Worm (Caenorhabditis elegans): ENCODE data around the gene dli-1.

Gene dli-1

ce11 chrIV:13068451-13068850 is 30.1 kb downstream of the dli-1 start, which contains the start of gene scl-6:
Gene scl-6, plus strand, starts transcription at chrIV:13068751.
- TF ChIP-seq sup-37 (GFP tag; optimal IDR thresholded peaks at IDR 0.05) (no peak), alr-1 (tag; optimal IDR thresholded peaks at IDR 0.05; ENCODE audit: borderline replicate concordance) (no peak), ztf-4 (tag; optimal IDR thresholded peaks at IDR 0.05) (no peak), pax-3 (tag; optimal IDR thresholded peaks at IDR 0.05) (no peak), mab-9 (GFP tag; IDR thresholded peaks at IDR 0.05) (no peak), dsc-1 (tag; optimal IDR thresholded peaks at IDR 0.05) (no peak), nhr-77 (tag; optimal IDR thresholded peaks at IDR 0.05) (no peak), vab-15 (tag; optimal IDR thresholded peaks at IDR 0.05) (no peak), blmp-1 (tag; optimal IDR thresholded peaks at IDR 0.05) (no peak)

- TF ChIP-seq mdl-1 (tag; optimal IDR thresholded peaks at IDR 0.05): no peak
- no peak for TF ChIP-seq unc-130 (tag; optimal IDR thresholded peaks at IDR 0.05)
- no peak for TF ChIP-seq mep-1 (tag; optimal IDR thresholded peaks at IDR 0.05)
- no peak for TF ChIP-seq nhr-84 (tag; optimal IDR thresholded peaks at IDR 0.05)
- no peak for TF ChIP-seq nhr-90 (tag; optimal IDR thresholded peaks at IDR 0.05; ENCODE audit: poor library complexity)
- no peak for TF ChIP-seq sup-37 (GFP tag; optimal IDR thresholded peaks at IDR 0.05)
- TF ChIP-seq dpl-1 (GFP tag; optimal IDR thresholded peaks at IDR 0.05): no peak
- no peak for TF ChIP-seq lin-39 (tag; optimal IDR thresholded peaks at IDR 0.05)
- TF ChIP-seq nhr-85 (tag): no peak
- TF ChIP-seq C16A3.4 (tag; optimal IDR thresholded peaks at IDR 0.05): no peak
- no peak for TF ChIP-seq ceh-82 (tag; optimal IDR thresholded peaks at IDR 0.05)
- no peak for TF ChIP-seq vab-15 (tag; optimal IDR thresholded peaks at IDR 0.05)
- TF ChIP-seq fos-1 (tag; optimal IDR thresholded peaks at IDR 0.05): no peak
- TF ChIP-seq isw-1 (GFP tag; IDR thresholded peaks at IDR 0.05): no peak
- no peak for TF ChIP-seq lir-3 (tag; optimal IDR thresholded peaks at IDR 0.05; ENCODE audit: poor library complexity)
- TF ChIP-seq mef-2 (tag; optimal IDR thresholded peaks at IDR 0.05): no peak
- no peak for TF ChIP-seq swsn-7 (tag; optimal IDR thresholded peaks at IDR 0.05)
- TF ChIP-seq pqm-1 (tag; optimal IDR thresholded peaks at IDR 0.05): no peak
- TF ChIP-seq lin-15B (tag; optimal IDR thresholded peaks at IDR 0.05): no peak
- TF ChIP-seq tbx-2 (tag; optimal IDR thresholded peaks at IDR 0.05): no peak
Measured at ce11 chrIV:13067200-13067599, 31.4 kb downstream of the dli-1 start, which contains the start of gene col-131. Gene col-131, minus strand, starts transcription at chrIV:13067300.

ce11 chrIV:13066044-13066443 is 32.5 kb downstream of the dli-1 start:
- no peak for TF ChIP-seq lir-3 (tag; optimal IDR thresholded peaks at IDR 0.05; ENCODE audit: poor library complexity)
- no peak for TF ChIP-seq ama-1 (optimal IDR thresholded peaks at IDR 0.05)
- no peak for TF ChIP-seq irx-1 (tag; optimal IDR thresholded peaks at IDR 0.05)
- no peak for TF ChIP-seq nhr-47 (tag; optimal IDR thresholded peaks at IDR 0.05)
- no peak for TF ChIP-seq nhr-90 (tag; optimal IDR thresholded peaks at IDR 0.05; ENCODE audit: poor library complexity)
- no peak for TF ChIP-seq sup-37 (GFP tag; optimal IDR thresholded peaks at IDR 0.05)
- TF ChIP-seq elt-3 (tag; optimal IDR thresholded peaks at IDR 0.05): no peak
- no peak for TF ChIP-seq mef-2 (tag; optimal IDR thresholded peaks at IDR 0.05)
- no peak for TF ChIP-seq C04F5.9 (tag; optimal IDR thresholded peaks at IDR 0.05)
- no peak for TF ChIP-seq nhr-28 (tag; optimal IDR thresholded peaks at IDR 0.05)

- TF ChIP-seq lin-39 (tag; optimal IDR thresholded peaks at IDR 0.05) (no peak), mep-1 (tag; optimal IDR thresholded peaks at IDR 0.05) (no peak), efl-3 (GFP tag; optimal IDR thresholded peaks at IDR 0.05) (no peak), grh-1 (GFP tag; IDR thresholded peaks at IDR 0.05) (no peak), nhr-71 (tag; optimal IDR thresholded peaks at IDR 0.05) (no peak), ces-1 (GFP tag; optimal IDR thresholded peaks at IDR 0.05) (no peak), zip-4 (GFP tag; optimal IDR thresholded peaks at IDR 0.05) (no peak), ceh-88 (GFP tag; IDR thresholded peaks at IDR 0.05) (no peak), lin-13 (GFP tag; optimal IDR thresholded peaks at IDR 0.05) (no peak), aha-1 (tag; optimal IDR thresholded peaks at IDR 0.05) (no peak), nhr-12 (tag; optimal IDR thresholded peaks at IDR 0.05) (no peak), ama-1 (optimal IDR thresholded peaks at IDR 0.05) (no peak), tbx-2 (tag; optimal IDR thresholded peaks at IDR 0.05) (no peak), nhr-11 (tag; optimal IDR thresholded peaks at IDR 0.05) (no peak)
Measured at ce11 chrIV:13063714-13064113, 34.9 kb downstream of the dli-1 start, which contains the start of gene scl-5. Gene scl-5, plus strand, starts transcription at chrIV:13064014.

Measured in whole organism, L1 larva.